Worm (Caenorhabditis elegans): ENCODE data around the gene cogc-2.

Gene cogc-2

ce11 chrIV:7044552-7045139 lies 5.3 kb upstream of the cogc-2 start, which contains the start of gene tin-9.1 (continued):
- TF ChIP-seq grh-1 (GFP tag; IDR thresholded peaks at IDR 0.05) (peak; percentile 57; the same call in 1 of the 2 replicates), ces-1 (GFP tag; optimal IDR thresholded peaks at IDR 0.05) (no peak), nhr-77 (tag; optimal IDR thresholded peaks at IDR 0.05) (peak; percentile 64), unc-62 (GFP tag; optimal IDR thresholded peaks at IDR 0.05) (no peak), ama-1 (optimal IDR thresholded peaks at IDR 0.05) (peak; percentile 16), mab-9 (GFP tag; IDR thresholded peaks at IDR 0.05) (peak; percentile 22; the same call in 1 of the 2 replicates), tbx-2 (tag; optimal IDR thresholded peaks at IDR 0.05) (peak; percentile 84), nhr-47 (tag; optimal IDR thresholded peaks at IDR 0.05) (peak; percentile 86), ceh-82 (tag; optimal IDR thresholded peaks at IDR 0.05) (peak; percentile 75 to 87 (median 77)), dsc-1 (tag; optimal IDR thresholded peaks at IDR 0.05) (peak; percentile 85), skn-1 (tag; optimal IDR thresholded peaks at IDR 0.05) (peak; percentile 89), zip-4 (GFP tag; optimal IDR thresholded peaks at IDR 0.05) (peak; percentile 26), aly-2 (tag; optimal IDR thresholded peaks at IDR 0.05) (peak; percentile 60), ceh-63 (GFP tag; optimal IDR thresholded peaks at IDR 0.05) (no peak), nhr-19 (GFP tag; conservative IDR thresholded peaks at IDR 0.05) (peak; percentile 91), lin-15B (tag; optimal IDR thresholded peaks at IDR 0.05) (peak; percentile 58), efl-1 (optimal IDR thresholded peaks at IDR 0.05) (peak; percentile 77 to 84), efl-1 (GFP tag; optimal IDR thresholded peaks at IDR 0.05 in 1 of 2) (peak; percentile 80 to 97), nhr-11 (tag; optimal IDR thresholded peaks at IDR 0.05) (peak; percentile 43), ceh-8 (GFP tag; optimal IDR thresholded peaks at IDR 0.05) (no peak), mep-1 (tag; optimal IDR thresholded peaks at IDR 0.05) (peak; percentile 95), egl-13 (tag; optimal IDR thresholded peaks at IDR 0.05) (peak; percentile 72), pax-3 (tag; optimal IDR thresholded peaks at IDR 0.05) (no peak), nhr-28 (tag; optimal IDR thresholded peaks at IDR 0.05) (no peak), C34B4.2 (tag; optimal IDR thresholded peaks at IDR 0.05) (no peak), unc-86 (tag; optimal IDR thresholded peaks at IDR 0.05) (peak; percentile 76), nhr-76 (tag; optimal IDR thresholded peaks at IDR 0.05) (no peak), ztf-4 (tag; optimal IDR thresholded peaks at IDR 0.05) (peak; percentile 81), unc-98 (GFP tag; IDR thresholded peaks at IDR 0.05) (no peak), ets-5 (GFP tag; IDR thresholded peaks at IDR 0.05) (no peak), aha-1 (tag; optimal IDR thresholded peaks at IDR 0.05) (no peak), nhr-237 (tag; optimal IDR thresholded peaks at IDR 0.05) (peak; percentile 36), vab-15 (tag; optimal IDR thresholded peaks at IDR 0.05) (no peak), irx-1 (tag; optimal IDR thresholded peaks at IDR 0.05) (peak; percentile 68)

ce11 chrIV:7043430-7043829 lies 4.0 kb upstream of the cogc-2 start:
- no peak for TF ChIP-seq elt-3 (tag; optimal IDR thresholded peaks at IDR 0.05)

DNA sequence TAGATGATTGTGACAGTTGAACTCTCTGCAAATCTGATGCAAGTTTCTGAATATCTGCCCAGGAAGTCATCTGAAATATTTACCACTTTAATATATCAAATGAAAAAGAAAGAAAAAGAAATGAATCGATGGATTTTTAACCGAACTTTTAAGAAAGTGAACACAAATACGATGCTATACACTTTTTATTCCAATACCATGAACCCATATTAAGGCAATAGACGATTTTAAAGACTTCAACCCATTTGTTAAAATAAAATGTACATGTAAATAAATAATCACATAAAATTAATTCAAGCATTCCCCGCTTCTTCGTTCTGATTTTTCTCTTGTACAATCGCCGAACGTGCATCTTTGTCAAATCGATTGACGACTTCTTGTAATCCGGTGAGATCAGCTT lies 2.6 kb downstream of the cogc-2 start, which contains the start of gene ufl-1:
ufl-1 (minus strand) TSS at position 70 of the 400 bp plus-strand sequence.
- TF ChIP-seq efl-1 (optimal IDR thresholded peaks at IDR 0.05): no peak
- TF ChIP-seq efl-1 (GFP tag; optimal IDR thresholded peaks at IDR 0.05 in 1 of 2): peak in 1 of 2 experiments; percentile 50
- no peak for TF ChIP-seq mef-2 (tag; optimal IDR thresholded peaks at IDR 0.05)

ce11 chrIV:7035823-7036222 lies 3.6 kb downstream of the cogc-2 start, which contains the start of gene C06G3.3:
Gene C06G3.3, plus strand, starts transcription at chrIV:7036123.
- TF ChIP-seq pqm-1 (tag; optimal IDR thresholded peaks at IDR 0.05): no peak
- TF ChIP-seq blmp-1 (tag; optimal IDR thresholded peaks at IDR 0.05): peak; percentile 6
